Fruit fly (Drosophila melanogaster) Kc167 (cell line): Measurements from ENCODE around the gene CG10959.

Source experiments
- Myc ChIP-seq: fragments of >200 bp; optimal IDR thresholded peaks from 2 replicates; lab custom pipeline; 2017; ENCODE audit warnings: missing external identifiers
- h ChIP-seq: fragments of >200 bp; optimal IDR thresholded peaks from 3 replicates; lab custom pipeline; 2018; ENCODE audit warnings: missing external identifiers
- insv ChIP-seq: fragments of >200 bp; optimal IDR thresholded peaks from 3 replicates; lab custom pipeline; 2018; ENCODE audit warnings: missing external identifiers
- psq ChIP-seq: fragments of >200 bp; optimal IDR thresholded peaks from 2 replicates; lab custom pipeline; 2017; ENCODE audit warnings: missing external identifiers
- ttk ChIP-seq: sonication (Bioruptor generic); optimal IDR thresholded peaks from 2 replicates; lab custom pipeline; 2017; ENCODE audit warnings: missing external identifiers

DNA sequence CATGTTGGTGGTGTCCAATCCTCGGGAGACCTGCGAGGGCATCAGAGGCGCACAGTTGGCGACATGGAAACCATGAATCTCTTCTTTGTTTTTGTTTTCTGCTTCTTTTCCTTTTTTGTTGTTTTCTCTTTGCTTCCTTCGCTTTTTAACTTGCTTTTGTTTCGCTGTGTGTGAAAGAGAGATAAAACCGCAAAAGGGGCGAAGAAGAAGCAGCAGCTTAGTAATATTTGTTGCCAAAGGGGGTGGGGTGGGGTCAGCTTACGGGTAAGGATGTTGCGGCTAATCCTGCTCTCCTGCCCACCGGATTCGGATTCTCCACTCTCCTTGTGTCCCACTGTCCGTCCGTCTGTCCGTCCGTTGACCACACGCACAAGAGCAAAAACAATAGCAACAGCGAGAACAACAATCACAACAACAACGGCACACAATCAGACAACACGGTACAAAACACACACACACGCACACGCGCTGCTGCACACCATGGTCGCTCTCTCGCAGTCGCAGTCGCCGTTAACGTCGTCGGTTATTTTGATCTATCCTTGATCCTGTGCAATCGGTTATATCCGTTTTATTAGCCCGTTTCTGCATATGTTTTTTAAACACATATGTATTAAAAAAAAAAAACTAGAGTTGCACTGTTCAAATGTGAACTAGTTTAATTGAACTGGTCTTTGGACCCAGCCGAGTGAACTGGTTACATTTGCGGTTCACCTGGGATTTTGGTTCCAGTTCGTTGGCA lies 27.9 kb downstream of the CG10959 start:
- TF ChIP-seq psq (lab: Kevin White, UChicago), result no peak
- TF ChIP-seq insv (lab: Kevin White, UChicago), result no peak
- TF ChIP-seq ttk, result no peak
- TF ChIP-seq Myc (lab: Kevin White, UChicago), result no peak
- no peak for TF ChIP-seq h (lab: Kevin White, UChicago)
